Worm (Caenorhabditis elegans) whole organism, mixed stage, embryonic: Measurements from ENCODE around the gene ztf-8.

Experiments
- ces-1 ChIP-seq: fragments of 150-350 bp; optimal IDR thresholded peaks from 2 replicates; lab custom pipeline; 2014; ENCODE audit warnings: missing biosample characterization, missing genetic modification reagents, missing genetic modification characterization
- elt-3 ChIP-seq: fragments of 150-350 bp; optimal IDR thresholded peaks from 2 replicates; lab custom pipeline; 2014; ENCODE audit warnings: missing biosample characterization, missing genetic modification characterization
- lin-13 ChIP-seq: fragments of 150-350 bp; optimal IDR thresholded peaks from 2 replicates; lab custom pipeline; 2014; ENCODE audit warnings: missing biosample characterization, missing genetic modification characterization
- lsy-2 ChIP-seq: fragments of 150-350 bp; optimal IDR thresholded peaks from 2 replicates; lab custom pipeline; 2014; ENCODE audit warnings: missing biosample characterization, missing genetic modification characterization
- mab-5 ChIP-seq: fragments of 150-350 bp; optimal IDR thresholded peaks from 2 replicates; lab custom pipeline; 2014; ENCODE audit warnings: missing biosample characterization, missing genetic modification characterization
- mep-1 ChIP-seq: fragments of 150-350 bp; optimal IDR thresholded peaks from 2 replicates; lab custom pipeline; 2017; ENCODE audit warnings: missing biosample characterization, missing genetic modification reagents, missing genetic modification characterization, inconsistent platforms
- pha-4 ChIP-seq: fragments of 150-350 bp; optimal IDR thresholded peaks from 2 replicates; lab custom pipeline; 2018; ENCODE audit warnings: missing biosample characterization, missing genetic modification reagents, missing genetic modification characterization
- snpc-4 ChIP-seq: fragments of 150-350 bp; optimal IDR thresholded peaks from 2 replicates; lab custom pipeline; 2014; ENCODE audit warnings: missing biosample characterization, missing genetic modification characterization
- unc-39 ChIP-seq: fragments of 150-350 bp; optimal IDR thresholded peaks from 2 replicates; lab custom pipeline; 2014; ENCODE audit warnings: missing biosample characterization, missing genetic modification characterization
- unc-62 ChIP-seq: fragments of 150-350 bp; optimal IDR thresholded peaks from 2 replicates; lab custom pipeline; 2014; ENCODE audit warnings: missing biosample characterization, missing genetic modification reagents, missing genetic modification characterization
- ztf-11 ChIP-seq: fragments of 150-350 bp; optimal IDR thresholded peaks from 2 replicates; lab custom pipeline; 2014; ENCODE audit warnings: missing biosample characterization, missing genetic modification characterization

DNA sequence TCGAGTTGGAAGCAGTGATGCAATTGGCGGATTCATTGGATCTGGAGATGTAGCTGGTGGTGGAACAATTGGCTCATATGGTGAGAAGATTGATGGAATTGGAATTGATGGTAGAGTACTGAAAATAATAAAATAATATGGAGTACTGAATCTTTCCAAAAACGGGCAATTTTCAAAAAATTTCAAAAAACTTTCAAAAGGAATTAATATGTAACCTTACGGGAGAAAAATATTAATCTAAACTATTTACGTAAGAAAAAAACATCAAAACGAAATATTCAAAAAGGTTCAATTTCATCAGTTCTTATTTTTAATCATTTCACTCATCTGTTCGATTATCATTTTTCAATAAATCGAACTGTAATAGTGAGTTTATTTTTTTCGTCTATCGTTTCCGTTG lies 3.5 kb downstream of the ztf-8 start, which contains the start of gene ZC395.4:
- TF ChIP-seq ces-1: no peak
- TF ChIP-seq unc-62 (GFP tag; lab: Kevin White, UChicago): no peak
- TF ChIP-seq ztf-11 (tag; lab: Kevin White, UChicago): no peak
- TF ChIP-seq lin-13: no peak
- TF ChIP-seq snpc-4 (tag; lab: Kevin White, UChicago): no peak
- no peak for TF ChIP-seq elt-3 (tag; lab: Kevin White, UChicago)
- TF ChIP-seq mep-1: no peak
- no peak for TF ChIP-seq lsy-2 (tag; lab: Kevin White, UChicago)
- TF ChIP-seq mab-5 (tag; lab: Kevin White, UChicago): no peak
- TF ChIP-seq pha-4 (tag; lab: Kevin White, UChicago): no peak
- TF ChIP-seq unc-39: no peak
